Worm (Caenorhabditis elegans) whole organism, L2 larva: ENCODE data around the gene dmsr-16.

ENCODE experiments used
- C34F6.9 ChIP-seq: fragments of 150-350 bp; optimal IDR thresholded peaks from 2 replicates; lab custom pipeline; 2014; ENCODE audit warnings: missing biosample characterization, missing genetic modification characterization
- F13H6.1 ChIP-seq: sonication (generic microtip); optimal IDR thresholded peaks from 2 replicates; lab custom pipeline; 2016; ENCODE audit warnings: missing genetic modification characterization, missing compliant biosample characterization
- R02D3.7 ChIP-seq: fragments of 150-350 bp; optimal IDR thresholded peaks from 2 replicates; lab custom pipeline; 2014; ENCODE audit warnings: missing biosample characterization, missing genetic modification characterization
- Y55F3AM.14 ChIP-seq: fragments of 200-800 bp; sonication (Bioruptor generic); optimal IDR thresholded peaks from 2 replicates; lab custom pipeline; 2018; ENCODE audit warnings: mild to moderate bottlenecking, missing genetic modification characterization, missing compliant biosample characterization
- alr-1 ChIP-seq: fragments of 150-350 bp; optimal IDR thresholded peaks from 2 replicates; lab custom pipeline; 2014; ENCODE audit warnings: missing biosample characterization, missing genetic modification characterization
- ama-1 ChIP-seq: fragments of 150-350 bp; optimal IDR thresholded peaks from 2 replicates; lab custom pipeline; 2018; ENCODE audit warnings: inconsistent platforms
- blmp-1 ChIP-seq: sonication (generic microtip); optimal IDR thresholded peaks from 2 replicates; lab custom pipeline; 2017; ENCODE audit warnings: missing genetic modification characterization, mild to moderate bottlenecking, missing compliant biosample characterization, antibody characterized with exemption, moderate library complexity; ENCODE audit not compliant: insufficient read depth
- ceh-16 ChIP-seq: fragments of 150-350 bp; optimal IDR thresholded peaks from 2 replicates; lab custom pipeline; 2014; ENCODE audit warnings: missing biosample characterization, missing genetic modification characterization
- ceh-82 ChIP-seq: fragments of 150-350 bp; optimal IDR thresholded peaks from 2 replicates; lab custom pipeline; 2014; ENCODE audit warnings: missing biosample characterization, missing genetic modification characterization
- crh-2 ChIP-seq: sonication (generic microtip); optimal IDR thresholded peaks from 2 replicates; lab custom pipeline; 2017; ENCODE audit warnings: missing biosample characterization, missing genetic modification characterization
- elt-3 ChIP-seq: sonication (generic microtip); optimal IDR thresholded peaks from 2 replicates; lab custom pipeline; 2017; ENCODE audit warnings: missing biosample characterization, missing genetic modification characterization
- fos-1 ChIP-seq: fragments of 150-350 bp; optimal IDR thresholded peaks from 2 replicates; lab custom pipeline; 2014; ENCODE audit warnings: missing biosample characterization, missing genetic modification characterization
- gmeb-1 ChIP-seq: fragments of 150-350 bp; optimal IDR thresholded peaks from 2 replicates; lab custom pipeline; 2014; ENCODE audit warnings: missing biosample characterization, missing genetic modification characterization
- lin-11 ChIP-seq: fragments of 150-350 bp; sonication (generic microtip); optimal IDR thresholded peaks from 2 replicates; lab custom pipeline; 2014; ENCODE audit warnings: missing biosample characterization, missing genetic modification characterization, inconsistent platforms, mixed read lengths
- lsy-2 ChIP-seq, 2 experiments: fragments of 150-350 bp in 1 of 2; sonication (generic microtip) in 1 of 2; optimal IDR thresholded peaks; 2 replicates each; lab custom pipeline; 2014 to 2017; ENCODE audit warnings: missing biosample characterization in 2 of 2, missing genetic modification characterization in 2 of 2
- mbf-1 ChIP-seq: sonication (generic microtip); optimal IDR thresholded peaks from 2 replicates; lab custom pipeline; 2017; ENCODE audit warnings: missing biosample characterization, missing genetic modification characterization
- mdl-1 ChIP-seq, 2 experiments: fragments of 150-350 bp in 1 of 2; sonication (generic microtip) in 1 of 2; optimal IDR thresholded peaks; 2 replicates each; lab custom pipeline; 2017; ENCODE audit warnings: missing biosample characterization in 2 of 2, missing genetic modification characterization in 2 of 2
- nhr-12 ChIP-seq: fragments of 150-350 bp; optimal IDR thresholded peaks from 2 replicates; lab custom pipeline; 2014; ENCODE audit warnings: missing biosample characterization, missing genetic modification characterization
- nhr-129 ChIP-seq: fragments of 150-350 bp; optimal IDR thresholded peaks from 2 replicates; lab custom pipeline; 2014; ENCODE audit warnings: missing biosample characterization, missing genetic modification characterization
- nhr-21 ChIP-seq: fragments of 150-350 bp; optimal IDR thresholded peaks from 2 replicates; lab custom pipeline; 2014; ENCODE audit warnings: missing biosample characterization, missing genetic modification characterization
- nhr-25 ChIP-seq: fragments of 150-350 bp; sonication (generic microtip); optimal IDR thresholded peaks from 3 replicates; lab custom pipeline; 2014; ENCODE audit warnings: missing biosample characterization, missing genetic modification characterization
- nhr-6 ChIP-seq: fragments of 150-350 bp; optimal IDR thresholded peaks from 2 replicates; lab custom pipeline; 2014; ENCODE audit warnings: missing biosample characterization, missing genetic modification characterization
- nhr-77 ChIP-seq: fragments of 150-350 bp; optimal IDR thresholded peaks from 2 replicates; lab custom pipeline; 2014; ENCODE audit warnings: missing biosample characterization, missing genetic modification characterization
- peb-1 ChIP-seq: fragments of 150-350 bp; optimal IDR thresholded peaks from 2 replicates; lab custom pipeline; 2014; ENCODE audit warnings: missing biosample characterization, missing genetic modification characterization
- sem-4 ChIP-seq: fragments of 150-350 bp; optimal IDR thresholded peaks from 2 replicates; lab custom pipeline; 2014; ENCODE audit warnings: missing biosample characterization, missing genetic modification reagents, missing genetic modification characterization
- sma-9 ChIP-seq, 2 experiments: fragments of 150-350 bp in 1 of 2; sonication (generic microtip) in 1 of 2; optimal IDR thresholded peaks; 2 replicates each; lab custom pipeline; 2014 to 2016; ENCODE audit warnings: missing genetic modification characterization in 2 of 2, mild to moderate bottlenecking in 1 of 2, missing biosample characterization in 1 of 2, missing compliant biosample characterization in 1 of 2, missing genetic modification reagents in 1 of 2, moderate library complexity in 1 of 2
- snpc-4 ChIP-seq: fragments of 150-350 bp; optimal IDR thresholded peaks from 2 replicates; lab custom pipeline; 2014; ENCODE audit warnings: missing biosample characterization, missing genetic modification characterization
- unc-55 ChIP-seq: fragments of 150-350 bp; sonication (generic microtip); optimal IDR thresholded peaks from 3 replicates; lab custom pipeline; 2014; ENCODE audit warnings: missing biosample characterization, missing genetic modification reagents, missing genetic modification characterization
- zag-1 ChIP-seq: fragments of 150-350 bp; optimal IDR thresholded peaks from 2 replicates; lab custom pipeline; 2014; ENCODE audit warnings: missing biosample characterization, missing genetic modification characterization

The dmsr-16 gene

ce11 chrV:6796894-6797293 is 12.0 kb downstream of the dmsr-16 start:
- TF ChIP-seq C34F6.9 (tag; lab: Kevin White, UChicago) (peak; percentile 22), mdl-1 (tag; optimal IDR thresholded peaks at IDR 0.05; lab: Kevin White, UChicago) (peak in 1 of 2 experiments; percentile 41), gmeb-1 (tag; lab: Kevin White, UChicago) (no peak), F13H6.1 (tag; lab: Kevin White, UChicago) (peak; percentile 38), unc-55 (GFP tag; lab: Kevin White, UChicago) (peak; percentile 65), sem-4 (tag; lab: Kevin White, UChicago) (peak; percentile 28), nhr-129 (tag; lab: Kevin White, UChicago) (peak; percentile 41), fos-1 (peak; percentile 87), sma-9 (GFP tag; optimal IDR thresholded peaks at IDR 0.05; lab: Kevin White, UChicago) (peak; percentile 56), sma-9 (tag; optimal IDR thresholded peaks at IDR 0.05; lab: Kevin White, UChicago) (no peak), crh-2 (tag; lab: Kevin White, UChicago) (peak; percentile 31), nhr-25 (tag; lab: Kevin White, UChicago) (peak; percentile 41), nhr-77 (no peak), lsy-2 (tag; optimal IDR thresholded peaks at IDR 0.05; lab: Kevin White, UChicago) (peak in 1 of 2 experiments; percentile 50), alr-1 (no peak)

- TF ChIP-seq C34F6.9 (tag; lab: Kevin White, UChicago) (peak; percentile 7), mbf-1 (tag; lab: Kevin White, UChicago) (no peak), nhr-25 (tag; lab: Kevin White, UChicago) (no peak), nhr-12 (tag; lab: Kevin White, UChicago) (no peak), crh-2 (tag; lab: Kevin White, UChicago) (peak; percentile 83)
These were observed 12.6 kb downstream of the dmsr-16 start for ce11 chrV:6796264-6796663.

ce11 chrV:6793744-6794239 is 15.1 kb downstream of the dmsr-16 start, which contains the start of gene ZC404.1:
Gene ZC404.1, plus strand, starts transcription at chrV:6794189.
- TF ChIP-seq unc-55 (GFP tag; lab: Kevin White, UChicago) (peak; percentile 38), snpc-4 (tag; lab: Kevin White, UChicago) (peak; percentile 62), lsy-2 (tag; optimal IDR thresholded peaks at IDR 0.05; lab: Kevin White, UChicago) (no peak), nhr-129 (tag; lab: Kevin White, UChicago) (peak; percentile 6), F13H6.1 (tag; lab: Kevin White, UChicago) (peak; percentile 34), ceh-16 (tag; lab: Kevin White, UChicago) (peak; percentile 27), lin-11 (no peak), nhr-6 (no peak)

ce11 chrV:6792973-6793372 is 15.9 kb downstream of the dmsr-16 start:
- no peak for TF ChIP-seq nhr-129 (tag; lab: Kevin White, UChicago)
- no peak for TF ChIP-seq nhr-21
- peak in 1 of 2 experiments; percentile 27 for TF ChIP-seq lsy-2 (tag; optimal IDR thresholded peaks at IDR 0.05; lab: Kevin White, UChicago)
- no peak for TF ChIP-seq zag-1 (tag; lab: Kevin White, UChicago)
- TF ChIP-seq Y55F3AM.14 (GFP tag; lab: Kevin White, UChicago), result no peak

ce11 chrV:6792565-6792964 is 16.3 kb downstream of the dmsr-16 start, which contains the start of gene gck-2:
Gene gck-2, minus strand, starts transcription at chrV:6792665.
- TF ChIP-seq R02D3.7 (tag; lab: Kevin White, UChicago) (no peak), lsy-2 (tag; optimal IDR thresholded peaks at IDR 0.05; lab: Kevin White, UChicago) (no peak), ceh-82 (tag; lab: Kevin White, UChicago) (no peak), elt-3 (tag; lab: Kevin White, UChicago) (no peak)

ce11 chrV:6787906-6788430 is 20.9 kb downstream of the dmsr-16 start, which contains the start of gene ZC404.2:
Gene ZC404.2, plus strand, starts transcription at chrV:6787952.
- TF ChIP-seq nhr-77 (no peak), peb-1 (tag; lab: Kevin White, UChicago) (no peak), nhr-21 (no peak), unc-55 (GFP tag; lab: Kevin White, UChicago) (no peak), ceh-16 (tag; lab: Kevin White, UChicago) (no peak), ama-1 (no peak), lsy-2 (tag; optimal IDR thresholded peaks at IDR 0.05; lab: Kevin White, UChicago) (no peak), blmp-1 (tag; lab: Kevin White, UChicago) (no peak), nhr-129 (tag; lab: Kevin White, UChicago) (no peak), nhr-12 (tag; lab: Kevin White, UChicago) (no peak), nhr-25 (tag; lab: Kevin White, UChicago) (no peak), crh-2 (tag; lab: Kevin White, UChicago) (no peak)
